Worm (Caenorhabditis elegans): ENCODE measurements around the gene acs-15.
"Not testable (repeated sequence)": the region's sequence is repeated elsewhere in the genome, so short reads cannot be mapped to it uniquely, and the experiment has no call there.

acs-15 gene

DNA sequence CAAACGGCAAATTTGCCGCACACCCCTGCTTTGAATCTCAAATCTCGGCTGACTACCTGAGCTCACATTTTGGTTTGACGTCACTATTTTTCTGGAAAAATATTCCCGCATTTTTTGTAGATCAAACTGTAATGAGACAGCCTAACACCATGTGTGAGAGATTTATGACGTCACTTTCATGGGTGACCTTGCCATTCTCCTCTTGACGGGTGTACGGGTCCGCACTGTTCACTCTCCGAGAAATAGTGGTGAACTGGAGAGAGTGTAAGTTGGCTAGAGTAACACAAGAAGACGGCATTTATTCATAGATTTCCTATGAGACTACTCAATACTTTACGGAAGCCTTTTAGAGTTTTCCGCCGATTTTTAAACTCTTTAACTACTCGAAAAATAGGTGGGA is 52.9 kb downstream of the acs-15 start, which contains the start of gene fbxc-40:
Gene fbxc-40 (plus strand): TSS at position 301 of the 400 bp plus-strand sequence.
- not testable (repeated sequence) for TF ChIP-seq nhr-2 (tag; optimal IDR thresholded peaks at IDR 0.05); lsy-2 (tag; optimal IDR thresholded peaks at IDR 0.05); unc-120 (tag; optimal IDR thresholded peaks at IDR 0.05; ENCODE audit: poor library complexity, severe bottlenecking)

All from whole organism, mixed stage, embryonic.